Worm (Caenorhabditis elegans) whole organism, L3 larva: Measurements from ENCODE around the gene T26C5.3.

Experiments
- egl-27 ChIP-seq: sonication (generic microtip); optimal IDR thresholded peaks from 4 replicates; lab custom pipeline; 2017; ENCODE audit warnings: missing biosample characterization, missing genetic modification reagents, missing genetic modification characterization
- nhr-11 ChIP-seq: fragments of 150-350 bp; optimal IDR thresholded peaks from 2 replicates; lab custom pipeline; 2014; ENCODE audit warnings: missing biosample characterization, missing genetic modification characterization

DNA sequence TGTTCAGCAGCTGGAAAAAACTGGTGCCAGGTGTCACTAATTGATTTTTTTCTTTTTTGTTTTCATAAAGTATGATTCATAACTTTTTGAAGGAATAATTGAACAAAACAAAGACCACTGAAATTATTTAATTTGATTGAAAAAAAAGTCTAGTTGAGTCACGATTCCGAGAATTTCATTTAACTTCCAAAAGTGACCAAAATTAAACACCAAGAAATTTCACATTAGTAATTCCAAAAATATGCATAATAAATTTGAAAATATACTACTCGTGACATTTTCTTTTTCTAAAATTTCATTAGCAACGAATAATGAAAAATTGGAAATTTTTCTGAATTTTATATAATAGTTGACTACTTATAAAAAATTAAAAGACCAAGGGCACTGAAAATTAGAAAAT is 45.7 kb downstream of the T26C5.3 start:
- TF ChIP-seq nhr-11 (tag; lab: Kevin White, UChicago) (no peak), egl-27 (tag; lab: Kevin White, UChicago) (no peak)
